Fruit fly (Drosophila melanogaster): ENCODE results near the gene CG17717.

dm6 chrX:6590681-6591289 is 1.7 kb downstream of the CG17717 start, which contains the start of gene Pat1:
- TF ChIP-seq CG8478 (optimal IDR thresholded peaks at IDR 0.05), result no peak
- no peak for TF ChIP-seq usp (GFP tag; optimal IDR thresholded peaks at IDR 0.05)
- TF ChIP-seq pan (optimal IDR thresholded peaks at IDR 0.05), result no peak
- TF ChIP-seq psq (optimal IDR thresholded peaks at IDR 0.05), result no peak
